Worm (Caenorhabditis elegans) whole organism, L2 larva: ENCODE data around the gene nimk-1.

Source experiments
- R02D3.7 ChIP-seq: fragments of 150-350 bp; optimal IDR thresholded peaks from 2 replicates; lab custom pipeline; 2014; ENCODE audit warnings: missing biosample characterization, missing genetic modification characterization
- ZK546.5 ChIP-seq: sonication (generic microtip); optimal IDR thresholded peaks from 2 replicates; lab custom pipeline; 2017; ENCODE audit warnings: missing biosample characterization, missing genetic modification characterization
- aly-2 ChIP-seq: fragments of 150-350 bp; optimal IDR thresholded peaks from 2 replicates; lab custom pipeline; 2014; ENCODE audit warnings: missing biosample characterization, missing genetic modification characterization
- ceh-82 ChIP-seq: fragments of 150-350 bp; optimal IDR thresholded peaks from 2 replicates; lab custom pipeline; 2014; ENCODE audit warnings: missing biosample characterization, missing genetic modification characterization
- elt-1 ChIP-seq: fragments of 150-350 bp; optimal IDR thresholded peaks from 2 replicates; lab custom pipeline; 2014; ENCODE audit warnings: missing biosample characterization, missing genetic modification characterization
- lin-11 ChIP-seq: fragments of 150-350 bp; sonication (generic microtip); optimal IDR thresholded peaks from 2 replicates; lab custom pipeline; 2014; ENCODE audit warnings: missing biosample characterization, missing genetic modification characterization, inconsistent platforms, mixed read lengths
- lin-13 ChIP-seq: fragments of 150-350 bp; optimal IDR thresholded peaks from 2 replicates; lab custom pipeline; 2014; ENCODE audit warnings: missing biosample characterization, missing genetic modification reagents, missing genetic modification characterization
- lin-39 ChIP-seq: fragments of 150-350 bp; optimal IDR thresholded peaks from 2 replicates; lab custom pipeline; 2014; ENCODE audit warnings: missing biosample characterization, missing genetic modification reagents, missing genetic modification characterization
- snpc-4 ChIP-seq: fragments of 150-350 bp; optimal IDR thresholded peaks from 2 replicates; lab custom pipeline; 2014; ENCODE audit warnings: missing biosample characterization, missing genetic modification characterization
- unc-55 ChIP-seq: fragments of 150-350 bp; sonication (generic microtip); optimal IDR thresholded peaks from 3 replicates; lab custom pipeline; 2014; ENCODE audit warnings: missing biosample characterization, missing genetic modification reagents, missing genetic modification characterization
- zag-1 ChIP-seq: fragments of 150-350 bp; optimal IDR thresholded peaks from 2 replicates; lab custom pipeline; 2014; ENCODE audit warnings: missing biosample characterization, missing genetic modification characterization
- ztf-11 ChIP-seq: sonication (generic microtip); optimal IDR thresholded peaks from 2 replicates; lab custom pipeline; 2017; ENCODE audit warnings: missing biosample characterization, missing genetic modification characterization

ce11 chrII:12555579-12555978, 20.0 kb downstream of the nimk-1 start, which contains the start of gene F49C5.11:
- TF ChIP-seq lin-11 (tag; lab: Kevin White, UChicago), result no peak
- no peak for TF ChIP-seq ztf-11 (tag; lab: Kevin White, UChicago)
- TF ChIP-seq zag-1 (tag; lab: Kevin White, UChicago), result no peak
- no peak for TF ChIP-seq elt-1 (tag; lab: Kevin White, UChicago)
- TF ChIP-seq ceh-82 (tag; lab: Kevin White, UChicago), result no peak
- TF ChIP-seq unc-55 (GFP tag; lab: Kevin White, UChicago), result no peak
- no peak for TF ChIP-seq ZK546.5
- no peak for TF ChIP-seq lin-39 (tag; lab: Kevin White, UChicago)
- TF ChIP-seq lin-13 (GFP tag; lab: Kevin White, UChicago), result no peak
- no peak for TF ChIP-seq snpc-4
- no peak for TF ChIP-seq aly-2
- TF ChIP-seq R02D3.7 (tag; lab: Kevin White, UChicago), result no peak
